Worm (Caenorhabditis elegans): Measurements from ENCODE around the gene rpl-29.

The rpl-29 gene

ce11 chrIV:13877707-13878106, 4.3 kb upstream of the rpl-29 start:
- TF ChIP-seq ceh-18 (tag; optimal IDR thresholded peaks at IDR 0.05) (peak; percentile 51), rnt-1 (tag; optimal IDR thresholded peaks at IDR 0.05) (no peak), F13H6.1 (tag; optimal IDR thresholded peaks at IDR 0.05) (no peak), eyg-1 (tag; optimal IDR thresholded peaks at IDR 0.05) (no peak), K09A11.1 (tag; optimal IDR thresholded peaks at IDR 0.05; ENCODE audit: insufficient read depth) (no peak), unc-42 (tag; optimal IDR thresholded peaks at IDR 0.05) (peak; percentile 59), ceh-24 (tag; optimal IDR thresholded peaks at IDR 0.05) (no peak), T23F11.4 (GFP tag; optimal IDR thresholded peaks at IDR 0.05) (no peak), hlh-13 (GFP tag; optimal IDR thresholded peaks at IDR 0.05) (no peak), ceh-19 (GFP tag; optimal IDR thresholded peaks at IDR 0.05) (no peak), ceh-22 (tag; optimal IDR thresholded peaks at IDR 0.05) (no peak), ceh-31 (tag; optimal IDR thresholded peaks at IDR 0.05) (peak; percentile 34), unc-3 (GFP tag; conservative IDR thresholded peaks at IDR 0.05) (no peak), unc-3 (tag; optimal IDR thresholded peaks at IDR 0.05) (no peak), tbx-2 (tag; optimal IDR thresholded peaks at IDR 0.05) (peak; percentile 20), nfya-1 (tag; optimal IDR thresholded peaks at IDR 0.05) (peak; percentile 8), K02D7.2 (tag; optimal IDR thresholded peaks at IDR 0.05) (no peak), ama-1 (optimal IDR thresholded peaks at IDR 0.05) (no peak)

- no peak for TF ChIP-seq T23F11.4 (GFP tag; optimal IDR thresholded peaks at IDR 0.05)
- peak; percentile 39 for TF ChIP-seq nfya-1 (tag; optimal IDR thresholded peaks at IDR 0.05)
Measured at ce11 chrIV:13878123-13878522, 3.9 kb upstream of the rpl-29 start.

- TF ChIP-seq nfya-1 (tag; optimal IDR thresholded peaks at IDR 0.05), result peak; percentile 64
- TF ChIP-seq dve-1 (tag; optimal IDR thresholded peaks at IDR 0.05), result no peak
Measured at ce11 chrIV:13878738-13879137, 3.3 kb upstream of the rpl-29 start.

- TF ChIP-seq lim-6 (tag; optimal IDR thresholded peaks at IDR 0.05) (no peak), ceh-18 (tag; optimal IDR thresholded peaks at IDR 0.05) (no peak), npax-4 (tag; optimal IDR thresholded peaks at IDR 0.05) (no peak), hlh-15 (tag; optimal IDR thresholded peaks at IDR 0.05) (no peak), ahr-1 (tag; optimal IDR thresholded peaks at IDR 0.05) (no peak), unc-3 (GFP tag; conservative IDR thresholded peaks at IDR 0.05) (no peak), unc-3 (tag; optimal IDR thresholded peaks at IDR 0.05) (no peak)
Measured at ce11 chrIV:13879851-13880250, 2.2 kb upstream of the rpl-29 start, which contains the start of gene B0513.4. TSS of gene B0513.4 (plus strand) at chrIV:13880151.

ce11 chrIV:13880370-13880769, 1.7 kb upstream of the rpl-29 start:
- TF ChIP-seq T23F11.4 (GFP tag; optimal IDR thresholded peaks at IDR 0.05), result no peak
- no peak for TF ChIP-seq ceh-14 (tag; optimal IDR thresholded peaks at IDR 0.05)
- TF ChIP-seq ceh-24 (tag; optimal IDR thresholded peaks at IDR 0.05), result no peak

ce11 chrIV:13880803-13881202, 1.2 kb upstream of the rpl-29 start:
- TF ChIP-seq F13H6.1 (tag; optimal IDR thresholded peaks at IDR 0.05), result no peak
- no peak for TF ChIP-seq ama-1 (optimal IDR thresholded peaks at IDR 0.05)
- peak; percentile 76 for TF ChIP-seq hlh-30 (tag; optimal IDR thresholded peaks at IDR 0.05; ENCODE audit: insufficient read depth)

ce11 chrIV:13882573-13882972, 548 bp downstream of the rpl-29 start, which contains the start of gene thoc-7:
TSS of gene thoc-7 (plus strand) at chrIV:13882734.
- TF ChIP-seq syd-9 (tag; optimal IDR thresholded peaks at IDR 0.05) (no peak), zip-5 (tag; optimal IDR thresholded peaks at IDR 0.05) (no peak), ceh-22 (tag; optimal IDR thresholded peaks at IDR 0.05) (no peak), ceh-2 (tag; optimal IDR thresholded peaks at IDR 0.05) (no peak), ets-4 (tag; optimal IDR thresholded peaks at IDR 0.05) (no peak), dve-1 (tag; optimal IDR thresholded peaks at IDR 0.05) (no peak), pag-3 (tag; optimal IDR thresholded peaks at IDR 0.05; ENCODE audit: borderline replicate concordance) (no peak), ceh-48 (tag; optimal IDR thresholded peaks at IDR 0.05) (no peak)

Measured in whole organism, late embryonic.